Fruit fly (Drosophila melanogaster) whole organism, embryonic: ENCODE results near the gene goe.

ENCODE experiments used
- Adf1 ChIP-seq: fragments of 200-800 bp; sonication (Bioruptor generic); IDR thresholded peaks from 2 replicates; pipeline ENCODE4 v1.3.6; 2022; ENCODE audit warnings: missing biosample characterization, missing genetic modification characterization
- CG10209 ChIP-seq: fragments of 200-800 bp; sonication (Bioruptor generic); optimal IDR thresholded peaks from 3 replicates; lab custom pipeline; 2017; ENCODE audit warnings: missing biosample characterization, mild to moderate bottlenecking, missing genetic modification characterization, missing genetic modification reagents
- CG1024 ChIP-seq: fragments of 200-800 bp; sonication (Bioruptor generic); IDR thresholded peaks from 2 replicates; pipeline ENCODE4 v1.3.6; 2022; ENCODE audit warnings: missing biosample characterization, missing genetic modification characterization
- CG10321 ChIP-seq: fragments of 200-800 bp; sonication (Bioruptor generic); IDR thresholded peaks from 2 replicates; pipeline ENCODE4 v1.3.6; 2022; ENCODE audit warnings: missing biosample characterization, missing genetic modification characterization
- CG10366 ChIP-seq: fragments of 200-800 bp; sonication (Bioruptor generic); IDR thresholded peaks from 2 replicates; pipeline ENCODE4 v1.3.6; 2022; ENCODE audit warnings: missing biosample characterization, missing genetic modification characterization
- CG12219 ChIP-seq: fragments of 200-800 bp; sonication (Bioruptor generic); optimal IDR thresholded peaks from 3 replicates; lab custom pipeline; 2018; ENCODE audit warnings: missing biosample characterization, mild to moderate bottlenecking, missing genetic modification characterization
- CG14441 ChIP-seq: fragments of 200-800 bp; sonication (Bioruptor generic); IDR thresholded peaks from 2 replicates; pipeline ENCODE4 v1.3.6; 2022; ENCODE audit warnings: missing biosample characterization, missing genetic modification characterization
- CG18619 ChIP-seq: fragments of 200-800 bp; sonication (Bioruptor generic); optimal IDR thresholded peaks from 3 replicates; lab custom pipeline; 2017; ENCODE audit warnings: missing biosample characterization, mild to moderate bottlenecking, missing genetic modification characterization
- CG2678 ChIP-seq: fragments of 200-800 bp; sonication (Bioruptor generic); optimal IDR thresholded peaks from 3 replicates; lab custom pipeline; 2019; ENCODE audit warnings: missing biosample characterization, mild to moderate bottlenecking, missing genetic modification characterization, moderate library complexity
- CG31388 ChIP-seq: fragments of 200-800 bp; sonication (Bioruptor generic); optimal IDR thresholded peaks from 2 replicates; lab custom pipeline; 2016; ENCODE audit warnings: missing biosample characterization, missing genetic modification characterization
- CG32532 ChIP-seq: fragments of 200-800 bp; sonication (Bioruptor generic); IDR thresholded peaks from 2 replicates; pipeline ENCODE4 v1.3.6; 2022; ENCODE audit warnings: missing biosample characterization, missing genetic modification characterization
- CG34224 ChIP-seq: fragments of 200-800 bp; sonication (Bioruptor generic); IDR thresholded peaks from 3 replicates; pipeline ENCODE4 v1.3.6; 2022; ENCODE audit warnings: missing biosample characterization, missing genetic modification characterization; ENCODE audit not compliant: partially characterized antibody
- CG4404 ChIP-seq: fragments of 200-800 bp; sonication (Bioruptor generic); IDR thresholded peaks from 2 replicates; pipeline ENCODE4 v1.3.6; 2022; ENCODE audit warnings: missing biosample characterization, missing genetic modification characterization
- CG9932 ChIP-seq: fragments of 200-800 bp; sonication (Bioruptor generic); IDR thresholded peaks from 2 replicates; pipeline ENCODE4 v1.3.6; 2022; ENCODE audit warnings: missing biosample characterization, missing genetic modification characterization
- Camta ChIP-seq: fragments of 200-800 bp; sonication (Bioruptor generic); optimal IDR thresholded peaks from 2 replicates; lab custom pipeline; 2016; ENCODE audit warnings: missing biosample characterization, missing genetic modification characterization
- D19A ChIP-seq: fragments of 200-800 bp; optimal IDR thresholded peaks from 3 replicates; lab custom pipeline; 2019; ENCODE audit warnings: missing biosample characterization, mild to moderate bottlenecking, missing genetic modification characterization, moderate library complexity
- Deaf1 ChIP-seq: fragments of 200-800 bp; optimal IDR thresholded peaks from 3 replicates; lab custom pipeline; 2019; ENCODE audit warnings: missing biosample characterization, mild to moderate bottlenecking, missing genetic modification characterization, moderate library complexity
- Dip2 ChIP-seq: fragments of 200-800 bp; sonication (Bioruptor generic); IDR thresholded peaks from 2 replicates; pipeline ENCODE4 v1.3.6; 2022; ENCODE audit warnings: missing biosample characterization, missing genetic modification characterization
- Fer3 ChIP-seq: fragments of 200-800 bp; sonication (Bioruptor generic); optimal IDR thresholded peaks from 2 replicates; lab custom pipeline; 2018; ENCODE audit warnings: missing biosample characterization, mild to moderate bottlenecking, missing genetic modification characterization, moderate library complexity
- HLHmδ ChIP-seq: fragments of 200-800 bp; sonication (Bioruptor generic); optimal IDR thresholded peaks from 2 replicates; lab custom pipeline; 2018; ENCODE audit warnings: missing biosample characterization, mild to moderate bottlenecking, missing genetic modification characterization, moderate library complexity
- Mrtf ChIP-seq: fragments of 200-800 bp; sonication (Bioruptor generic); IDR thresholded peaks from 3 replicates; pipeline ENCODE4 v1.3.6; 2022; ENCODE audit warnings: missing biosample characterization, missing genetic modification characterization
- NC2α ChIP-seq: fragments of 200-800 bp; sonication (Bioruptor generic); optimal IDR thresholded peaks from 2 replicates; lab custom pipeline; 2016; ENCODE audit warnings: missing biosample characterization, missing genetic modification characterization
- NFAT ChIP-seq: fragments of 200-800 bp; sonication (Bioruptor generic); IDR thresholded peaks from 2 replicates; pipeline ENCODE4 v1.3.6; 2022; ENCODE audit warnings: missing biosample characterization, missing genetic modification characterization
- NK7.1 ChIP-seq: fragments of 200-800 bp; sonication (Bioruptor generic); optimal IDR thresholded peaks from 3 replicates; lab custom pipeline; 2016; ENCODE audit warnings: missing biosample characterization, missing genetic modification characterization
- Neu2 ChIP-seq: fragments of 200-800 bp; sonication (Bioruptor generic); optimal IDR thresholded peaks from 3 replicates; lab custom pipeline; 2016; ENCODE audit warnings: missing biosample characterization, missing genetic modification characterization, borderline replicate concordance
- Nf-YC ChIP-seq: fragments of 200-800 bp; optimal IDR thresholded peaks from 3 replicates; lab custom pipeline; 2019; ENCODE audit warnings: missing biosample characterization, mild to moderate bottlenecking, missing genetic modification characterization, moderate library complexity
- NfI ChIP-seq: fragments of 200-800 bp; sonication (Bioruptor generic); optimal IDR thresholded peaks from 3 replicates; lab custom pipeline; 2018; ENCODE audit warnings: missing biosample characterization, mild to moderate bottlenecking, missing genetic modification characterization, moderate library complexity
- Oaz ChIP-seq: fragments of 200-800 bp; sonication (Bioruptor generic); IDR thresholded peaks from 2 replicates; pipeline ENCODE4 v1.3.6; 2022; ENCODE audit warnings: missing biosample characterization, missing genetic modification characterization
- Rfx ChIP-seq: fragments of 200-800 bp; sonication (Bioruptor generic); IDR thresholded peaks from 2 replicates; pipeline ENCODE4 v1.3.6; 2022; ENCODE audit warnings: missing biosample characterization, missing genetic modification characterization
- Six4 ChIP-seq: fragments of 200-800 bp; sonication (Bioruptor generic); optimal IDR thresholded peaks from 2 replicates; lab custom pipeline; 2016; ENCODE audit warnings: missing biosample characterization, missing genetic modification characterization
- Stat92E ChIP-seq, 3 experiments: fragments of >200 bp in 2 of 3; fragments of 200-800 bp in 1 of 3; sonication (Bioruptor generic) in 1 of 3; optimal IDR thresholded peaks; 2 replicates each; lab custom pipeline; 2017 to 2019; ENCODE audit warnings: missing biosample characterization in 3 of 3, missing genetic modification characterization in 3 of 3, mild to moderate bottlenecking in 1 of 3, moderate library complexity in 1 of 3
- Vsx1 ChIP-seq: fragments of 200-800 bp; sonication (Bioruptor generic); optimal IDR thresholded peaks from 2 replicates; lab custom pipeline; 2017; ENCODE audit warnings: missing biosample characterization, mild to moderate bottlenecking, missing genetic modification characterization, missing genetic modification reagents
- ase ChIP-seq: fragments of 200-800 bp; sonication (Bioruptor generic); IDR thresholded peaks from 3 replicates; pipeline ENCODE4 v1.3.6; 2022; ENCODE audit warnings: missing biosample characterization, missing genetic modification characterization
- bigmax ChIP-seq: fragments of 200-800 bp; sonication (Bioruptor generic); optimal IDR thresholded peaks from 2 replicates; lab custom pipeline; 2018; ENCODE audit warnings: missing biosample characterization, mild to moderate bottlenecking, missing genetic modification characterization
- chm ChIP-seq: fragments of 200-800 bp; sonication (Bioruptor generic); IDR thresholded peaks from 2 replicates; pipeline ENCODE4 v1.3.6; 2022; ENCODE audit warnings: missing biosample characterization, missing genetic modification characterization
- ci ChIP-seq: fragments of 200-800 bp; sonication (Bioruptor generic); IDR thresholded peaks from 3 replicates; pipeline ENCODE4 v1.3.6; 2022; ENCODE audit warnings: missing biosample characterization, missing genetic modification characterization
- dati ChIP-seq: fragments of 200-800 bp; sonication (Bioruptor generic); IDR thresholded peaks from 2 replicates; pipeline ENCODE4 v1.3.6; 2022; ENCODE audit warnings: missing biosample characterization, missing genetic modification characterization
- dpn ChIP-seq, 2 experiments: fragments of 200-800 bp; sonication (Bioruptor generic); optimal IDR thresholded peaks; 3 replicates each; lab custom pipeline; 2016; ENCODE audit warnings: missing biosample characterization in 2 of 2, missing genetic modification characterization in 2 of 2
- fd3F ChIP-seq: fragments of 200-800 bp; sonication (Bioruptor generic); optimal IDR thresholded peaks from 2 replicates; lab custom pipeline; 2018; ENCODE audit warnings: missing biosample characterization, mild to moderate bottlenecking, missing genetic modification characterization, moderate library complexity
- fd64A ChIP-seq: fragments of 200-800 bp; sonication (Bioruptor generic); optimal IDR thresholded peaks from 3 replicates; lab custom pipeline; 2018; ENCODE audit warnings: missing biosample characterization, mild to moderate bottlenecking, missing genetic modification characterization
- fd96Cb ChIP-seq: fragments of 200-800 bp; sonication (Bioruptor generic); optimal IDR thresholded peaks from 2 replicates; lab custom pipeline; 2018; ENCODE audit warnings: missing biosample characterization, mild to moderate bottlenecking, missing genetic modification characterization, moderate library complexity
- fru ChIP-seq: fragments of >200 bp; optimal IDR thresholded peaks from 2 replicates; lab custom pipeline; 2017
- hb ChIP-seq: fragments of 200-800 bp; sonication (Bioruptor generic); IDR thresholded peaks from 3 replicates; pipeline ENCODE4 v1.3.6; 2022; ENCODE audit warnings: missing biosample characterization, missing genetic modification characterization; ENCODE audit not compliant: partially characterized antibody
- her ChIP-seq: fragments of 200-800 bp; sonication (Bioruptor generic); optimal IDR thresholded peaks from 2 replicates; lab custom pipeline; 2016; ENCODE audit warnings: missing biosample characterization, missing genetic modification characterization
- ind ChIP-seq: fragments of 200-800 bp; sonication (Bioruptor generic); optimal IDR thresholded peaks from 3 replicates; lab custom pipeline; 2016; ENCODE audit warnings: missing biosample characterization, missing genetic modification characterization
- ken ChIP-seq: fragments of 200-800 bp; sonication (Bioruptor generic); IDR thresholded peaks from 3 replicates; pipeline ENCODE4 v1.3.6; 2022; ENCODE audit warnings: missing biosample characterization, missing genetic modification characterization
- pb ChIP-seq: fragments of 200-800 bp; sonication (Bioruptor generic); optimal IDR thresholded peaks from 3 replicates; lab custom pipeline; 2016; ENCODE audit warnings: missing biosample characterization, missing genetic modification characterization
- pita ChIP-seq: fragments of 200-800 bp; sonication (Bioruptor generic); optimal IDR thresholded peaks from 2 replicates; lab custom pipeline; 2017; ENCODE audit warnings: missing biosample characterization, mild to moderate bottlenecking, missing genetic modification characterization
- pnt ChIP-seq: fragments of 200-800 bp; sonication (Bioruptor generic); optimal IDR thresholded peaks from 3 replicates; lab custom pipeline; 2016; ENCODE audit warnings: missing biosample characterization, missing genetic modification characterization
- sug ChIP-seq: fragments of 200-800 bp; optimal IDR thresholded peaks from 2 replicates; lab custom pipeline; 2019; ENCODE audit warnings: missing biosample characterization, mild to moderate bottlenecking, missing genetic modification characterization, moderate library complexity
- twi ChIP-seq: fragments of 200-800 bp; optimal IDR thresholded peaks from 2 replicates; lab custom pipeline; 2019; ENCODE audit warnings: missing biosample characterization, mild to moderate bottlenecking, missing genetic modification characterization, moderate library complexity
- z ChIP-seq: fragments of 200-800 bp; sonication (Bioruptor generic); IDR thresholded peaks from 3 replicates; pipeline ENCODE4 v1.3.6; 2022; ENCODE audit warnings: missing biosample characterization, missing genetic modification characterization

The goe gene

DNA sequence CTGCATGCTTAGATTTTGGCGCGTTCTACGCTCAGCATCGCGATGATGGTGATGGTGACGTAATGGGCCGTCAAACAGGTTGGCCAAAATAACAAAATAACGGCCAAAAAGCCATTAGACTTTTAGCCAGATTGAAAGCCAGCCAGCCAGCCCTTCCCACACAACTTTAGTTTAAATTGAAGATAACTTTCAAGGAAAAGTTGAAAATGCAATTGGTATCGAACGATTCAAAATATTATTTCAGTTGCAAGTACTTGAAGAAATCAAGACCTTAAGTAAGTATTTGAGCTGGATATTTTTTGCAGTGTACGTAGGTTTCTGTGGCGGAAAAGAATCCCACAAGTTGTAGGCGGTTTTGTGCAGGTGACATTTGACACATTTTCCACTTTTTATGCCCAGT is 29.3 kb upstream of the goe start (continued):
- TF ChIP-seq pita (GFP tag; lab: Kevin White, UChicago): no peak
- TF ChIP-seq pnt: peak; percentile 27
- TF ChIP-seq fd96Cb: no peak
- TF ChIP-seq fru: no peak
- TF ChIP-seq Rfx (GFP tag; lab: Robert Waterston, UW): peak; percentile 67
- TF ChIP-seq her: peak; percentile 13
- 0 out of 2 replicates have a peak, but pooled peaks have one; percentile 9 for TF ChIP-seq chm
- TF ChIP-seq Fer3 (tag; lab: Kevin White, UChicago): peak; percentile 19
- peak; percentile 54 for TF ChIP-seq CG2678
- TF ChIP-seq hb (GFP tag; lab: Robert Waterston, UW): no peak
- TF ChIP-seq fd3F (GFP tag; lab: Kevin White, UChicago): peak; percentile 16
- TF ChIP-seq Stat92E (GFP tag; optimal IDR thresholded peaks at IDR 0.05; lab: Kevin White, UChicago): no peak
- no peak for TF ChIP-seq fd64A
- TF ChIP-seq ci (GFP tag; lab: Robert Waterston, UW): 0 out of 3 replicates have a peak, but pooled peaks have one; percentile 21
- TF ChIP-seq D19A: no peak
- no peak for TF ChIP-seq Six4
- peak; percentile 59; the same call in 1 of the 2 replicates for TF ChIP-seq CG9932
- TF ChIP-seq Camta (GFP tag; lab: Kevin White, UChicago): no peak
- TF ChIP-seq ken (GFP tag; lab: Robert Waterston, UW): no peak
- peak; percentile 15 for TF ChIP-seq CG10209 (GFP tag; lab: Kevin White, UChicago)
- no peak for TF ChIP-seq Adf1 (GFP tag; lab: Robert Waterston, UW)
- TF ChIP-seq CG18619: no peak
- peak; percentile 29 for TF ChIP-seq pb (GFP tag; lab: Kevin White, UChicago)
- TF ChIP-seq CG12219 (GFP tag; lab: Kevin White, UChicago): peak; percentile 3
- TF ChIP-seq ind (GFP tag; lab: Kevin White, UChicago): peak; percentile 9
- TF ChIP-seq dati: no peak
- TF ChIP-seq CG1024 (GFP tag; lab: Robert Waterston, UW): no peak
- TF ChIP-seq CG31388 (GFP tag; lab: Kevin White, UChicago): no peak
- TF ChIP-seq Neu2 (GFP tag; lab: Kevin White, UChicago): no peak
- no peak for TF ChIP-seq sug (tag; lab: Kevin White, UChicago)
- TF ChIP-seq CG14441 (GFP tag; lab: Robert Waterston, UW): 0 out of 2 replicates have a peak, but pooled peaks have one; percentile 8
- TF ChIP-seq Oaz (GFP tag; lab: Robert Waterston, UW): no peak
- TF ChIP-seq CG10321 (GFP tag; lab: Robert Waterston, UW): no peak
- TF ChIP-seq CG34224 (GFP tag; lab: Robert Waterston, UW): no peak
- no peak for TF ChIP-seq twi (tag; lab: Kevin White, UChicago)
- TF ChIP-seq Nf-YC: no peak
- no peak for TF ChIP-seq CG10366 (GFP tag; lab: Robert Waterston, UW)
- no peak for TF ChIP-seq z
- TF ChIP-seq dpn (GFP tag; optimal IDR thresholded peaks at IDR 0.05; lab: Kevin White, UChicago): peak in 1 of 2 experiments; percentile 22
- no peak for TF ChIP-seq Mrtf (GFP tag; lab: Robert Waterston, UW)
- TF ChIP-seq NK7.1: no peak
- TF ChIP-seq NFAT (GFP tag; lab: Robert Waterston, UW): no peak
- no peak for TF ChIP-seq ase (GFP tag; lab: Robert Waterston, UW)
- TF ChIP-seq CG32532 (GFP tag; lab: Robert Waterston, UW): peak; percentile 44; the same call in 1 of the 2 replicates
- no peak for TF ChIP-seq bigmax (GFP tag; lab: Kevin White, UChicago)
- TF ChIP-seq NC2α (GFP tag; lab: Kevin White, UChicago): no peak
- TF ChIP-seq Dip2 (GFP tag; lab: Robert Waterston, UW): no peak
- no peak for TF ChIP-seq HLHmδ (GFP tag; lab: Kevin White, UChicago)
- TF ChIP-seq Deaf1: no peak
- 0 out of 2 replicates have a peak, but pooled peaks have one; percentile 11 for TF ChIP-seq CG4404
- TF ChIP-seq NfI (GFP tag; lab: Kevin White, UChicago): no peak
- TF ChIP-seq Vsx1 (GFP tag; lab: Kevin White, UChicago): no peak
